Worm (Caenorhabditis elegans): ENCODE measurements around the gene sdc-3.

DNA sequence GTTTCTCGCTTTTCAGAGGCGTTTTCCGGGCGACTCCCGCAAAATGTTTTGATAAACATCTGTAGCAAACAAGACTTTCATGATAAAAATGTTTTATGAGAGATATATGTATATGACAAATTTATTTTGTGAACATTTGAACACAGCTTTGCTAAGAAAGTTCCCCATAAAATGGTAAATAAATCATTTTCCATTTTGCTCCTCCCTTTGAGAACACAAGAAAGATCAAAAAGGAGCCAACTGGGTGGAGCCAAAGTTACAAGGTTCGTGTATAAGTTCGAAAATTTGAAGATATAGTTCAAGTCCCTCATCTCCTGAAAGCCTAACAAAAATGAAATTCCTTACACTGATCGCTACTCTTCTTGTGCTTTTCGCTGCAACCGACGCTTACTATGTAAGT is 42.5 kb upstream of the sdc-3 start, which contains the start of gene C01G10.17:
- no peak for TF ChIP-seq fos-1 (tag; optimal IDR thresholded peaks at IDR 0.05)
- TF ChIP-seq ama-1 (optimal IDR thresholded peaks at IDR 0.05): no peak
- no peak for TF ChIP-seq peb-1 (tag; optimal IDR thresholded peaks at IDR 0.05)
- TF ChIP-seq nhr-11 (tag; optimal IDR thresholded peaks at IDR 0.05): no peak
- TF ChIP-seq nhr-237 (tag; optimal IDR thresholded peaks at IDR 0.05): no peak
- no peak for TF ChIP-seq nhr-12 (tag; optimal IDR thresholded peaks at IDR 0.05)
- TF ChIP-seq nhr-77 (tag; optimal IDR thresholded peaks at IDR 0.05): no peak
- no peak for TF ChIP-seq sem-4 (tag; optimal IDR thresholded peaks at IDR 0.05)
